Worm (Caenorhabditis elegans) whole organism, L4/young adult: Measurements from ENCODE around the gene F41C6.7.

ENCODE experiments used
- W03F9.2 ChIP-seq: fragments of 150-350 bp; optimal IDR thresholded peaks from 2 replicates; lab custom pipeline; 2014; ENCODE audit warnings: missing biosample characterization, missing genetic modification characterization
- dao-5 ChIP-seq: sonication (generic microtip); optimal IDR thresholded peaks from 2 replicates; lab custom pipeline; 2016; ENCODE audit warnings: missing genotype, missing genetic modification characterization, moderate library complexity, missing compliant biosample characterization
- him-1 ChIP-seq: sonication (generic microtip); optimal IDR thresholded peaks from 2 replicates; lab custom pipeline; 2016; ENCODE audit warnings: missing genotype, missing genetic modification reagents, missing genetic modification characterization, missing compliant biosample characterization

F41C6.7 gene

ce11 chrX:6865839-6866238 is 19.2 kb downstream of the F41C6.7 start, which contains the start of gene odr-10:
TSS of gene odr-10 (minus strand) at chrX:6865939.
- TF ChIP-seq dao-5 (no peak), him-1 (no peak), W03F9.2 (tag; lab: Kevin White, UChicago) (no peak)

ce11 chrX:6863032-6863431 is 22.0 kb downstream of the F41C6.7 start, which contains the start of gene nep-4:
TSS of gene nep-4 (minus strand) at chrX:6863424.
- TF ChIP-seq him-1 (no peak), W03F9.2 (tag; lab: Kevin White, UChicago) (no peak)

- TF ChIP-seq W03F9.2 (tag; lab: Kevin White, UChicago) (no peak), dao-5 (no peak), him-1 (no peak)
Observed at ce11 chrX:6861564-6861963, 23.5 kb downstream of the F41C6.7 start.

ce11 chrX:6856793-6857192 is 28.3 kb downstream of the F41C6.7 start:
- no peak for TF ChIP-seq him-1
- TF ChIP-seq dao-5 = no peak
- TF ChIP-seq W03F9.2 (tag; lab: Kevin White, UChicago) = no peak

- TF ChIP-seq W03F9.2 (tag; lab: Kevin White, UChicago) (no peak), him-1 (no peak), dao-5 (no peak)
Observed at ce11 chrX:6853318-6853717, 31.8 kb downstream of the F41C6.7 start, which contains the start of gene rig-3. TSS of gene rig-3 (plus strand) at chrX:6853618.

- TF ChIP-seq W03F9.2 (tag; lab: Kevin White, UChicago) = no peak
- no peak for TF ChIP-seq him-1
- no peak for TF ChIP-seq dao-5
Observed at ce11 chrX:6850412-6850811, 34.7 kb downstream of the F41C6.7 start.

ce11 chrX:6848596-6848995 is 36.5 kb downstream of the F41C6.7 start:
- TF ChIP-seq dao-5 (no peak), W03F9.2 (tag; lab: Kevin White, UChicago) (no peak), him-1 (no peak)

- TF ChIP-seq him-1 (no peak), W03F9.2 (tag; lab: Kevin White, UChicago) (no peak), dao-5 (no peak)
Observed at ce11 chrX:6845934-6846333, 39.1 kb downstream of the F41C6.7 start, which contains the start of gene C53B7.2. TSS of gene C53B7.2 (plus strand) at chrX:6846234.

ce11 chrX:6844394-6845072 is 40.5 kb downstream of the F41C6.7 start, which contains the start of gene C53B7.3:
TSS of gene C53B7.3 (plus strand) at chrX:6844755.
- TF ChIP-seq W03F9.2 (tag; lab: Kevin White, UChicago) (no peak), him-1 (no peak), dao-5 (no peak)

ce11 chrX:6840670-6841308 is 44.3 kb downstream of the F41C6.7 start, which contains the start of the genes glr-6 and asg-2:
TSS of gene glr-6 (minus strand) at chrX:6840720.
TSS of gene asg-2 (plus strand) at chrX:6841258.
- TF ChIP-seq W03F9.2 (tag; lab: Kevin White, UChicago) (peak; percentile 55), him-1 (peak; percentile 22), dao-5 (no peak)

ce11 chrX:6836065-6836527 is 49.0 kb downstream of the F41C6.7 start, which contains the start of gene F41B4.3:
TSS of gene F41B4.3 (minus strand) at chrX:6836115.
- TF ChIP-seq dao-5 = no peak
- no peak for TF ChIP-seq him-1
- no peak for TF ChIP-seq W03F9.2 (tag; lab: Kevin White, UChicago)

ce11 chrX:6835166-6835565 is 49.9 kb downstream of the F41C6.7 start, which contains the start of gene F41B4.2:
TSS of gene F41B4.2 (minus strand) at chrX:6835266.
- TF ChIP-seq dao-5 (no peak), him-1 (no peak), W03F9.2 (tag; lab: Kevin White, UChicago) (no peak)
